Worm (Caenorhabditis elegans): Measurements from ENCODE around the gene ztf-30.

DNA sequence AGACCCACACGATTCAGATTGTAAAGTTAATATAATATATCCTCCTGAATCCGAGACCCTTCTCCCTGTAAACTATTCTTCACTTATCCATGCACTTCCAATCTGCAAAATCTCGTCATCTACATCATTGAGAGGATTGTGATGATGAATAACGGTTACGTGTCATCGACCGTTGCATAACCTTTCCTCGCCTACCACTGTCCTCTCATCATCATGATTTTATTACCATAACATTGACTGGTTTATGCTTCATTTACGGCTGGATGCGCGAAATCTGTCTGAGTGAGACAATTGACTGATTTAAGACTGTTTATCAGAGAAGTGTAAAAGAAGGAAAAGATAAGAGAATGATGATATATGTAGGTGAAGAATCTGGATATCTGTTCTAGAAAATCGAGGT, 22.6 kb upstream of the ztf-30 start:
- TF ChIP-seq nhr-237 (tag; optimal IDR thresholded peaks at IDR 0.05) (no peak), unc-39 (tag; optimal IDR thresholded peaks at IDR 0.05) (no peak)
